Fruit fly (Drosophila melanogaster) whole organism, embryonic: ENCODE measurements around the gene CG31752.
A peak's percentile ranks its signal among the peaks of the same experiment; 100 is the strongest.

Source experiments
- ATbp ChIP-seq: fragments of 200-800 bp; sonication (Bioruptor generic); optimal IDR thresholded peaks from 2 replicates; lab custom pipeline; 2017; ENCODE audit warnings: missing biosample characterization, mild to moderate bottlenecking, missing genetic modification characterization, missing genetic modification reagents
- Atf-2 ChIP-seq: fragments of 200-800 bp; sonication (Bioruptor generic); optimal IDR thresholded peaks from 2 replicates; lab custom pipeline; 2016; ENCODE audit warnings: missing biosample characterization, missing genetic modification characterization
- BEAF-32 ChIP-seq: fragments of 200-800 bp; sonication (Bioruptor generic); optimal IDR thresholded peaks from 3 replicates; lab custom pipeline; 2017; ENCODE audit warnings: missing biosample characterization, missing genetic modification characterization, mild to moderate bottlenecking, moderate library complexity, missing genetic modification reagents
- Bdp1 ChIP-seq: fragments of 200-800 bp; sonication (Bioruptor generic); optimal IDR thresholded peaks from 3 replicates; lab custom pipeline; 2016; ENCODE audit warnings: missing biosample characterization, missing genetic modification characterization
- CG10654 ChIP-seq: fragments of 200-800 bp; sonication (Bioruptor generic); optimal IDR thresholded peaks from 2 replicates; lab custom pipeline; 2016; ENCODE audit warnings: missing biosample characterization, missing genetic modification characterization
- CG11504 ChIP-seq: fragments of 200-800 bp; sonication (Bioruptor generic); optimal IDR thresholded peaks from 3 replicates; lab custom pipeline; 2019; ENCODE audit warnings: missing biosample characterization, mild to moderate bottlenecking, missing genetic modification characterization, moderate library complexity
- CG12155 ChIP-seq: fragments of 200-800 bp; sonication (Bioruptor generic); optimal IDR thresholded peaks from 3 replicates; lab custom pipeline; 2016; ENCODE audit warnings: missing biosample characterization, missing genetic modification characterization
- CG13287 ChIP-seq: fragments of 200-800 bp; sonication (Bioruptor generic); IDR thresholded peaks from 2 replicates; pipeline ENCODE4 v1.3.6; 2022; ENCODE audit warnings: missing biosample characterization, missing genetic modification characterization; ENCODE audit not compliant: partially characterized antibody
- CG13624 ChIP-seq: fragments of 200-800 bp; sonication (Bioruptor generic); optimal IDR thresholded peaks from 2 replicates; lab custom pipeline; 2016; ENCODE audit warnings: missing biosample characterization, missing genetic modification characterization
- CG15479 ChIP-seq: fragments of 200-800 bp; sonication (Bioruptor generic); optimal IDR thresholded peaks from 3 replicates; lab custom pipeline; 2019; ENCODE audit warnings: missing biosample characterization, mild to moderate bottlenecking, missing genetic modification characterization, moderate library complexity
- CG15601 ChIP-seq: fragments of 200-800 bp; sonication (Bioruptor generic); optimal IDR thresholded peaks from 3 replicates; lab custom pipeline; 2019; ENCODE audit warnings: missing biosample characterization, mild to moderate bottlenecking, missing genetic modification characterization, moderate library complexity
- CG16779 ChIP-seq: fragments of 200-800 bp; sonication (Bioruptor generic); IDR thresholded peaks from 2 replicates; pipeline ENCODE4 v1.3.6; 2022; ENCODE audit warnings: missing biosample characterization, missing genetic modification characterization
- CG17361 ChIP-seq: fragments of 200-800 bp; sonication (Bioruptor generic); IDR thresholded peaks from 3 replicates; pipeline ENCODE4 v1.3.6; 2022; ENCODE audit warnings: missing biosample characterization, missing genetic modification characterization
- CG1792 ChIP-seq: fragments of 200-800 bp; sonication (Bioruptor generic); optimal IDR thresholded peaks from 2 replicates; lab custom pipeline; 2016; ENCODE audit warnings: missing biosample characterization, missing genetic modification characterization
- CG30431 ChIP-seq: fragments of 200-800 bp; sonication (Bioruptor generic); optimal IDR thresholded peaks from 2 replicates; lab custom pipeline; 2017; ENCODE audit warnings: missing biosample characterization, missing genetic modification characterization
- CG32532 ChIP-seq: fragments of 200-800 bp; sonication (Bioruptor generic); IDR thresholded peaks from 2 replicates; pipeline ENCODE4 v1.3.6; 2022; ENCODE audit warnings: missing biosample characterization, missing genetic modification characterization
- CG3847 ChIP-seq: fragments of 200-800 bp; sonication (Bioruptor generic); IDR thresholded peaks from 2 replicates; pipeline ENCODE4 v1.3.6; 2022; ENCODE audit warnings: missing biosample characterization, missing genetic modification characterization
- CG5953 ChIP-seq: fragments of 200-800 bp; sonication (Bioruptor generic); IDR thresholded peaks from 2 replicates; pipeline ENCODE4 v1.3.6; 2022; ENCODE audit warnings: missing biosample characterization, missing genetic modification characterization
- CG6683 ChIP-seq: fragments of 200-800 bp; sonication (Bioruptor generic); optimal IDR thresholded peaks from 2 replicates; lab custom pipeline; 2017; ENCODE audit warnings: missing biosample characterization, mild to moderate bottlenecking, missing genetic modification characterization, missing genetic modification reagents
- CG9876 ChIP-seq: fragments of 200-800 bp; sonication (Bioruptor generic); optimal IDR thresholded peaks from 2 replicates; lab custom pipeline; 2016; ENCODE audit warnings: missing biosample characterization, missing genetic modification characterization
- CHES-1-like ChIP-seq: fragments of 200-800 bp; sonication (Bioruptor generic); optimal IDR thresholded peaks from 2 replicates; lab custom pipeline; 2016; ENCODE audit warnings: missing biosample characterization, missing genetic modification characterization
- CTCF ChIP-seq: fragments of 200-800 bp; sonication (Bioruptor generic); optimal IDR thresholded peaks from 2 replicates; lab custom pipeline; 2017; ENCODE audit warnings: missing biosample characterization, mild to moderate bottlenecking, missing genetic modification characterization, moderate library complexity
- D ChIP-seq, 2 experiments: fragments of 200-800 bp in 1 of 2; fragments of >200 bp in 1 of 2; sonication (Bioruptor generic) in 1 of 2; optimal IDR thresholded peaks; 2 replicates in 1 of 2; 3 replicates in 1 of 2; lab custom pipeline; 2017; ENCODE audit warnings: mild to moderate bottlenecking in 1 of 2, missing biosample characterization in 1 of 2, missing genetic modification characterization in 1 of 2, missing genetic modification reagents in 1 of 2
- HLH3B ChIP-seq: fragments of 200-800 bp; sonication (Bioruptor generic); IDR thresholded peaks from 2 replicates; pipeline ENCODE4 v1.3.6; 2022; ENCODE audit warnings: missing biosample characterization, missing genetic modification characterization
- HmgZ ChIP-seq: fragments of 200-800 bp; sonication (Bioruptor generic); optimal IDR thresholded peaks from 2 replicates; lab custom pipeline; 2018; ENCODE audit warnings: missing biosample characterization, mild to moderate bottlenecking, missing genetic modification characterization
- Hsf ChIP-seq: fragments of 200-800 bp; sonication (Bioruptor generic); optimal IDR thresholded peaks from 3 replicates; lab custom pipeline; 2016; ENCODE audit warnings: missing biosample characterization, missing genetic modification characterization
- Lpt ChIP-seq: fragments of >200 bp; optimal IDR thresholded peaks from 2 replicates; lab custom pipeline; 2018; ENCODE audit warnings: missing biosample characterization, missing genetic modification characterization
- Oaz ChIP-seq: fragments of 200-800 bp; sonication (Bioruptor generic); IDR thresholded peaks from 2 replicates; pipeline ENCODE4 v1.3.6; 2022; ENCODE audit warnings: missing biosample characterization, missing genetic modification characterization
- Usf ChIP-seq: fragments of 200-800 bp; sonication (Bioruptor generic); optimal IDR thresholded peaks from 2 replicates; lab custom pipeline; 2017; ENCODE audit warnings: missing genotype, missing biosample characterization, missing genetic modification characterization
- amos ChIP-seq: fragments of 200-800 bp; sonication (Bioruptor generic); IDR thresholded peaks from 2 replicates; pipeline ENCODE4 v1.3.6; 2022; ENCODE audit warnings: missing biosample characterization, missing genetic modification characterization; ENCODE audit not compliant: partially characterized antibody
- bsh ChIP-seq, 2 experiments: fragments of 200-800 bp; sonication (Bioruptor generic); optimal IDR thresholded peaks; 2 replicates each; lab custom pipeline; 2017 to 2018; ENCODE audit warnings: mild to moderate bottlenecking in 2 of 2, missing biosample characterization in 2 of 2, missing genetic modification characterization in 2 of 2, moderate library complexity in 1 of 2
- btn ChIP-seq: fragments of 200-800 bp; sonication (Bioruptor generic); optimal IDR thresholded peaks from 2 replicates; lab custom pipeline; 2016; ENCODE audit warnings: missing biosample characterization, missing genetic modification characterization
- chn ChIP-seq: fragments of 200-800 bp; sonication (Bioruptor generic); optimal IDR thresholded peaks from 2 replicates; lab custom pipeline; 2016; ENCODE audit warnings: missing biosample characterization, missing genetic modification characterization
- dysf ChIP-seq: fragments of 200-800 bp; sonication (Bioruptor generic); IDR thresholded peaks from 3 replicates; pipeline ENCODE4 v1.3.6; 2022; ENCODE audit warnings: missing biosample characterization, missing genetic modification characterization
- ewg ChIP-seq: fragments of 200-800 bp; sonication (Bioruptor generic); optimal IDR thresholded peaks from 3 replicates; lab custom pipeline; 2017; ENCODE audit warnings: mild to moderate bottlenecking, missing biosample characterization, missing genetic modification reagents, missing genetic modification characterization
- fd96Cb ChIP-seq: fragments of 200-800 bp; sonication (Bioruptor generic); optimal IDR thresholded peaks from 2 replicates; lab custom pipeline; 2018; ENCODE audit warnings: missing biosample characterization, mild to moderate bottlenecking, missing genetic modification characterization, moderate library complexity
- fru ChIP-seq: fragments of >200 bp; optimal IDR thresholded peaks from 2 replicates; lab custom pipeline; 2017
- hbn ChIP-seq: fragments of 200-800 bp; sonication (Bioruptor generic); IDR thresholded peaks from 2 replicates; pipeline ENCODE4 v1.3.6; 2022; ENCODE audit warnings: missing biosample characterization, missing genetic modification characterization; ENCODE audit not compliant: partially characterized antibody
- her ChIP-seq: fragments of 200-800 bp; sonication (Bioruptor generic); optimal IDR thresholded peaks from 2 replicates; lab custom pipeline; 2016; ENCODE audit warnings: missing biosample characterization, missing genetic modification characterization
- jumu ChIP-seq: fragments of 200-800 bp; sonication (Bioruptor generic); optimal IDR thresholded peaks from 3 replicates; lab custom pipeline; 2016; ENCODE audit warnings: missing biosample characterization, missing genetic modification characterization
- nerfin-2 ChIP-seq: fragments of 200-800 bp; sonication (Bioruptor generic); IDR thresholded peaks from 2 replicates; pipeline ENCODE4 v1.3.6; 2022; ENCODE audit warnings: missing biosample characterization, missing genetic modification characterization; ENCODE audit not compliant: partially characterized antibody
- otp ChIP-seq: fragments of 200-800 bp; sonication (Bioruptor generic); IDR thresholded peaks from 3 replicates; pipeline ENCODE4, ENCODE4 v1.3.6; 2022; ENCODE audit warnings: missing biosample characterization, missing genetic modification characterization
- pfk ChIP-seq: fragments of 200-800 bp; sonication (Bioruptor generic); optimal IDR thresholded peaks from 2 replicates; lab custom pipeline; 2018; ENCODE audit warnings: missing biosample characterization, mild to moderate bottlenecking, missing genetic modification characterization, moderate library complexity
- sens ChIP-seq: fragments of 200-800 bp; sonication (Bioruptor generic); peaks from one replicate; lab custom pipeline; 2016; ENCODE audit warnings: missing biosample characterization, missing genetic modification characterization
- sob ChIP-seq: fragments of 200-800 bp; sonication (Bioruptor generic); IDR thresholded peaks from 2 replicates; pipeline ENCODE4 v1.3.6; 2022; ENCODE audit warnings: missing biosample characterization, missing genetic modification characterization
- sqz ChIP-seq: fragments of 200-800 bp; sonication (Bioruptor generic); optimal IDR thresholded peaks from 3 replicates; lab custom pipeline; 2018; ENCODE audit warnings: missing biosample characterization, mild to moderate bottlenecking, missing genetic modification characterization
- sr ChIP-seq: fragments of 200-800 bp; sonication (Bioruptor generic); IDR thresholded peaks from 3 replicates; pipeline ENCODE4 v1.3.6; 2022; ENCODE audit warnings: missing biosample characterization, missing genetic modification characterization
- tx ChIP-seq: fragments of 200-800 bp; sonication (Bioruptor generic); optimal IDR thresholded peaks from 2 replicates; lab custom pipeline; 2016; ENCODE audit warnings: missing biosample characterization, missing genetic modification characterization
- unpg ChIP-seq: fragments of 200-800 bp; sonication (Bioruptor generic); optimal IDR thresholded peaks from 3 replicates; lab custom pipeline; 2018; ENCODE audit warnings: missing biosample characterization, mild to moderate bottlenecking, missing genetic modification characterization, moderate library complexity
- zen2 ChIP-seq: fragments of 200-800 bp; sonication (Bioruptor generic); IDR thresholded peaks from 3 replicates; pipeline ENCODE4 v1.3.6; 2022; ENCODE audit warnings: missing biosample characterization, missing genetic modification characterization; ENCODE audit not compliant: partially characterized antibody

The CG31752 gene

DNA sequence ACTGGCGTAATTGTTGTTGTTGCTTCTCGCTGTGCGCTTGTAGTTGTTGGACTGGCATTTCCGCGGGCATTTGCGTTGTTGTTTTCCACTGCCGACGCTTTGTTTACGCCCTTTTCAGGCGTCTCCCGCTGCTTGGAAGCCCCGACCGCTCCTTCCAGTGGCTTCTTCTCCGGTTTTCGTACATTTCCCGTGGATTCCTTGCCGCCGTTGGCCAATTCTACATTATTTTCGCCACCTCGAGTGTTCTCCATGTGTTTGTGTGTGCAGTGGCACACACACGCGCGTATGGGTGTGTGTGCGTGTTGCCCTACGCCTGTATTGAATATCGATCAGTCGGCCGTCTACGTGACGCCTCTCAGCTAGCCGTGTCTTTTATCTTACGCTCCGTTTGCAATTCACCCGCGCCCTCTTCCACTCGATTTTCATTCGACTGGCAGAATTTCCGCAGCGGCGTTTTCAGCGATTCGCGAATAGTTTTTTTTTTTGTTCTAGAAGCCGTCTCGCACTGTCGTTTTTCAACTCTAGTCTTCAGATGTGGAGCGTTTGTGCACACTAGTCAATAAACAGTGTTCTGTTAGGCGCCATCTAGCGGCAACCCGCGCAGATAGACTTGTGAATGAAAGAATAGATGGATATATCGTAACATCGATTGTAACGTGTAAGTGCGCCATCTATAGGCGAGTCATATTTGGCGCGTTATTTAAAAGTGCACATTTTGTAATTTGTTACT, 1.8 kb downstream of the CG31752 start, which contains the start of gene CG10600 (continued):
- TF ChIP-seq CG6683 (GFP tag; lab: Kevin White, UChicago) (no peak), ATbp (peak; percentile 64), CG16779 (peak; percentile 74), CG12155 (GFP tag; lab: Kevin White, UChicago) (peak; percentile 96), CG3847 (GFP tag; lab: Robert Waterston, UW) (peak; percentile 93), jumu (peak; percentile 92), unpg (GFP tag; lab: Kevin White, UChicago) (peak; percentile 65), bsh (GFP tag; optimal IDR thresholded peaks at IDR 0.05; lab: Kevin White, UChicago) (peak; percentile 51 to 56), nerfin-2 (GFP tag; lab: Robert Waterston, UW) (peak; percentile 66), tx (GFP tag; lab: Kevin White, UChicago) (peak; percentile 84), CG32532 (GFP tag; lab: Robert Waterston, UW) (peak; percentile 86), CG15479 (GFP tag; lab: Kevin White, UChicago) (no peak), zen2 (GFP tag; lab: Robert Waterston, UW) (peak; percentile 88), her (GFP tag; lab: Kevin White, UChicago) (peak; percentile 89), CG10654 (GFP tag; lab: Kevin White, UChicago) (peak; percentile 75), HLH3B (GFP tag; lab: Robert Waterston, UW) (peak; percentile 59), Lpt (GFP tag; lab: Kevin White, UChicago) (no peak), CG15601 (tag; lab: Kevin White, UChicago) (peak; percentile 78), CHES-1-like (peak; percentile 97), btn (GFP tag; lab: Kevin White, UChicago) (peak; percentile 78), chn (GFP tag; lab: Kevin White, UChicago) (peak; percentile 88), CG1792 (GFP tag; lab: Kevin White, UChicago) (peak; percentile 81), Oaz (no peak), hbn (GFP tag; lab: Robert Waterston, UW) (peak; percentile 84), Bdp1 (peak; percentile 84), otp (GFP tag; lab: Robert Waterston, UW) (peak; percentile 75; the same call in 2 of the 3 replicates), CG13624 (GFP tag; lab: Kevin White, UChicago) (peak; percentile 91), sob (GFP tag; lab: Robert Waterston, UW) (peak; percentile 92), dysf (GFP tag; lab: Robert Waterston, UW) (peak; percentile 77), D (optimal IDR thresholded peaks at IDR 0.05; lab: Kevin White, UChicago) (no peak), D (GFP tag; optimal IDR thresholded peaks at IDR 0.05; lab: Kevin White, UChicago) (peak; percentile 58), sens (peak; percentile 93), fd96Cb (tag; lab: Kevin White, UChicago) (peak; percentile 16), CG11504 (tag; lab: Kevin White, UChicago) (no peak), amos (peak; percentile 92), HmgZ (peak; percentile 93), pfk (GFP tag; lab: Kevin White, UChicago) (peak; percentile 4), CG17361 (peak; percentile 69), sqz (peak; percentile 99), BEAF-32 (peak; percentile 93), CG30431 (peak; percentile 59), CTCF (GFP tag; lab: Kevin White, UChicago) (peak; percentile 100), CG9876 (GFP tag; lab: Kevin White, UChicago) (peak; percentile 85), fru (lab: Kevin White, UChicago) (no peak), Atf-2 (peak; percentile 74), sr (GFP tag; lab: Robert Waterston, UW) (0 out of 3 replicates have a peak, but pooled peaks have one; percentile 11), CG13287 (GFP tag; lab: Robert Waterston, UW) (peak; percentile 90), Hsf (GFP tag; lab: Kevin White, UChicago) (peak; percentile 92), Usf (GFP tag; lab: Kevin White, UChicago) (peak; percentile 53), CG5953 (GFP tag; lab: Robert Waterston, UW) (no peak), ewg (GFP tag; lab: Kevin White, UChicago) (peak; percentile 62)
